Fruit fly (Drosophila melanogaster): ENCODE data around the gene Gagr.
A peak's percentile ranks its signal among the peaks of the same experiment; 100 is the strongest.

The Gagr gene

DNA sequence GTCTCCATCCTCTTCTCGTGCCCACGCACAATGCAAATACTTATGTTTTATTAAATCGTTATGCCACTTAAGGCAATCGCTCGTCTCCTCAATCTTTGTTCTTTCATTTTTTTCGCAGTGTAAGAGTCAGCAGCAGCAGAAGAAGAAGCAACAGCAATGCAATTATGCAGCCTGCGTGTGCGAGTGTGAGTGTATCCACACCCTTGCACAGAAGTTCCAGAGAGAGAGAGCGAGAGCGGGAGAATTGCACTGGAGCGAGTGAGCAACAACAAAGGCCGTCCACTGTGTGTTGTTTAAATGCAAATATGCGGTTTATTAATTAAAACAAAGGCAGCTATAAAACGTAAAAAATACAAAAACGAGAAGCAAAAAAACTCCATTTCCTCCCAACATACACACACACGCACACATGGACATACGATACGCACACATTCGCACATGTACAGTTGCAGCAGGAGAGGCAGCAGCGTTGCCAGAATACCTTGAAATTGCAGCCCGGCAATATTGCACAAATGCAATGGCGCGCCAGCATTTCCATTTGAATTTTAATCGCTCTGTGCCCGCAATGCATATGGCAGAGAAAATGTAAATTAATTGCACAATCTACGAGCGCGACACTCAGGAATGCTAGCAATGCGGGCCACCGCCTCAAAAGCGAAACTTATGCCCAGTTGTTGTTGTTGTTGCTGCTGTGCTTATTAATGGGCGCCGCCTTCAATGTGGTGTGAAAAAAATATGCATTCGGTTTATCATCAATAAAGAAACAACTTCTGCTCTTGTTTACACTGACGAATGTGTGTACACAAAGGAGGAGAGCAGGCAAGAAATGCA lies 14.4 kb downstream of the Gagr start (continued):
- peak; percentile 97 for TF ChIP-seq sd (tag; optimal IDR thresholded peaks at IDR 0.05)
- no peak for TF ChIP-seq CG3838 (GFP tag; optimal IDR thresholded peaks at IDR 0.05)
- no peak for TF ChIP-seq luna (GFP tag; optimal IDR thresholded peaks at IDR 0.05)
- TF ChIP-seq Antp (GFP tag; optimal IDR thresholded peaks at IDR 0.05) = no peak
- 0 out of 2 replicates have a peak, but pooled peaks have one; percentile 33 for TF ChIP-seq ranshi (GFP tag; IDR thresholded peaks at IDR 0.05)
- no peak for TF ChIP-seq Oaz (GFP tag; IDR thresholded peaks at IDR 0.05)
- TF ChIP-seq esg (GFP tag; conservative IDR thresholded peaks at IDR 0.05) = no peak
- TF ChIP-seq Hand (GFP tag; optimal IDR thresholded peaks at IDR 0.05) = no peak
- TF ChIP-seq br (optimal IDR thresholded peaks at IDR 0.05) = no peak
- no peak for TF ChIP-seq Adf1 (GFP tag; IDR thresholded peaks at IDR 0.05)
- no peak for TF ChIP-seq az2 (GFP tag; optimal IDR thresholded peaks at IDR 0.05)
- no peak for TF ChIP-seq Doc3 (GFP tag; IDR thresholded peaks at IDR 0.05; ENCODE audit: partially characterized antibody)
- TF ChIP-seq Dref (GFP tag; IDR thresholded peaks at IDR 0.05) = no peak
- peak; percentile 29 to 62 for TF ChIP-seq chif (GFP tag; optimal IDR thresholded peaks at IDR 0.05)
- TF ChIP-seq Ada2b (GFP tag; IDR thresholded peaks at IDR 0.05) = no peak
- no peak for TF ChIP-seq ERR (GFP tag; optimal IDR thresholded peaks at IDR 0.05)
- TF ChIP-seq CG17328 (GFP tag; IDR thresholded peaks at IDR 0.05) = 0 out of 2 replicates have a peak, but pooled peaks have one; percentile 27
- no peak for TF ChIP-seq CG6765 (GFP tag; optimal IDR thresholded peaks at IDR 0.05)
- no peak for TF ChIP-seq CG14441 (GFP tag; IDR thresholded peaks at IDR 0.05)
- TF ChIP-seq ken (GFP tag; IDR thresholded peaks at IDR 0.05) = 0 out of 3 replicates have a peak, but pooled peaks have one; percentile 33
- TF ChIP-seq Asciz (GFP tag; optimal IDR thresholded peaks at IDR 0.05) = peak; percentile 58
- no peak for TF ChIP-seq Atf-2 (GFP tag; optimal IDR thresholded peaks at IDR 0.05)
- TF ChIP-seq ro (GFP tag; IDR thresholded peaks at IDR 0.05) = no peak
- no peak for TF ChIP-seq Scr (GFP tag; IDR thresholded peaks at IDR 0.05; ENCODE audit: partially characterized antibody)
- TF ChIP-seq CG2875 (GFP tag; optimal IDR thresholded peaks at IDR 0.05) = peak; percentile 59
- peak; percentile 78 for TF ChIP-seq cg (GFP tag; optimal IDR thresholded peaks at IDR 0.05)
- no peak for TF ChIP-seq Tbp (GFP tag; optimal IDR thresholded peaks at IDR 0.05)
- peak; percentile 59 for TF ChIP-seq NC2β (GFP tag; optimal IDR thresholded peaks at IDR 0.05)
- TF ChIP-seq CG14667 (GFP tag; IDR thresholded peaks at IDR 0.05) = no peak
- TF ChIP-seq CG15696 (tag; optimal IDR thresholded peaks at IDR 0.05) = peak; percentile 92
- TF ChIP-seq bowl (GFP tag; IDR thresholded peaks at IDR 0.05) = no peak
- TF ChIP-seq CG12744 (GFP tag; optimal IDR thresholded peaks at IDR 0.05) = no peak
- TF ChIP-seq CG11504 (tag; optimal IDR thresholded peaks at IDR 0.05) = peak; percentile 2
- no peak for TF ChIP-seq Gsc (GFP tag; IDR thresholded peaks at IDR 0.05)
- TF ChIP-seq CG15479 (GFP tag; optimal IDR thresholded peaks at IDR 0.05) = peak; percentile 89
- no peak for TF ChIP-seq kay (GFP tag; optimal IDR thresholded peaks at IDR 0.05)
- peak; percentile 14 for TF ChIP-seq CG16815 (GFP tag; optimal IDR thresholded peaks at IDR 0.05)
- no peak for TF ChIP-seq CG34224 (GFP tag; IDR thresholded peaks at IDR 0.05; ENCODE audit: partially characterized antibody)
- peak; percentile 48 for TF ChIP-seq CG33213 (GFP tag; optimal IDR thresholded peaks at IDR 0.05)
- peak; percentile 94 for TF ChIP-seq kni (GFP tag; optimal IDR thresholded peaks at IDR 0.05)
- TF ChIP-seq p53 (GFP tag; optimal IDR thresholded peaks at IDR 0.05) = no peak
- no peak for TF ChIP-seq Doc2 (GFP tag; IDR thresholded peaks at IDR 0.05)
- peak; percentile 34 for TF ChIP-seq CrebB (tag; optimal IDR thresholded peaks at IDR 0.05)
- TF ChIP-seq peb (GFP tag; IDR thresholded peaks at IDR 0.05) = 0 out of 2 replicates have a peak, but pooled peaks have one; percentile 19
- TF ChIP-seq CG4707 (GFP tag; optimal IDR thresholded peaks at IDR 0.05) = peak; percentile 5
- peak; percentile 44 for TF ChIP-seq CG1529 (GFP tag; optimal IDR thresholded peaks at IDR 0.05)
- no peak for TF ChIP-seq tio (GFP tag; optimal IDR thresholded peaks at IDR 0.05)
- no peak for TF ChIP-seq CG18599 (GFP tag; optimal IDR thresholded peaks at IDR 0.05)
- TF ChIP-seq CG7271 (tag; optimal IDR thresholded peaks at IDR 0.05) = no peak
- TF ChIP-seq hth (optimal IDR thresholded peaks at IDR 0.05) = no peak

Measured in whole organism, embryonic.